Fruit fly (Drosophila melanogaster) Kc167 (cell line): ENCODE measurements around the gene CG10638.

Experiments used
- Myc ChIP-seq: fragments of >200 bp; optimal IDR thresholded peaks from 2 replicates; lab custom pipeline; 2017; ENCODE audit warnings: missing external identifiers
- Sin3A ChIP-seq: fragments of >200 bp; optimal IDR thresholded peaks from 2 replicates; lab custom pipeline; 2018; ENCODE audit warnings: missing external identifiers
- h ChIP-seq: fragments of >200 bp; optimal IDR thresholded peaks from 3 replicates; lab custom pipeline; 2018; ENCODE audit warnings: missing external identifiers
- insv ChIP-seq: fragments of >200 bp; optimal IDR thresholded peaks from 3 replicates; lab custom pipeline; 2018; ENCODE audit warnings: missing external identifiers
- psq ChIP-seq: fragments of >200 bp; optimal IDR thresholded peaks from 2 replicates; lab custom pipeline; 2017; ENCODE audit warnings: missing external identifiers
- ttk ChIP-seq: sonication (Bioruptor generic); optimal IDR thresholded peaks from 2 replicates; lab custom pipeline; 2017; ENCODE audit warnings: missing external identifiers

CG10638 gene

dm6 chr3L:12465229-12465628 lies 35.9 kb downstream of the CG10638 start:
- TF ChIP-seq Sin3A = no peak
- TF ChIP-seq ttk = no peak
- TF ChIP-seq h (lab: Kevin White, UChicago) = no peak
- no peak for TF ChIP-seq psq (lab: Kevin White, UChicago)
- TF ChIP-seq Myc = no peak
- TF ChIP-seq insv = no peak

- TF ChIP-seq insv = no peak
- no peak for TF ChIP-seq ttk
- no peak for TF ChIP-seq Myc
- no peak for TF ChIP-seq Sin3A
- TF ChIP-seq h (lab: Kevin White, UChicago) = no peak
- TF ChIP-seq psq (lab: Kevin White, UChicago) = no peak
Measured at dm6 chr3L:12463580-12463979, 37.5 kb downstream of the CG10638 start.

- TF ChIP-seq Sin3A (no peak), ttk (no peak), h (lab: Kevin White, UChicago) (no peak), psq (lab: Kevin White, UChicago) (no peak), insv (no peak), Myc (no peak)
Measured at dm6 chr3L:12461953-12462352, 39.2 kb downstream of the CG10638 start.

dm6 chr3L:12456916-12457662 lies 44.0 kb downstream of the CG10638 start:
- TF ChIP-seq ttk (no peak), insv (no peak), Myc (no peak), Sin3A (no peak), h (lab: Kevin White, UChicago) (no peak), psq (lab: Kevin White, UChicago) (no peak)

- TF ChIP-seq ttk (no peak), Myc (no peak), psq (lab: Kevin White, UChicago) (no peak), insv (no peak), h (lab: Kevin White, UChicago) (no peak), Sin3A (no peak)
Measured at dm6 chr3L:12455034-12455433, 46.1 kb downstream of the CG10638 start.

dm6 chr3L:12453529-12453928 lies 47.6 kb downstream of the CG10638 start:
- no peak for TF ChIP-seq Sin3A
- TF ChIP-seq h (lab: Kevin White, UChicago) = no peak
- TF ChIP-seq psq (lab: Kevin White, UChicago) = no peak
- TF ChIP-seq Myc = no peak
- no peak for TF ChIP-seq insv
- TF ChIP-seq ttk = no peak
